Fruit fly (Drosophila melanogaster): ENCODE results near the gene CG7924.

Gene CG7924

DNA sequence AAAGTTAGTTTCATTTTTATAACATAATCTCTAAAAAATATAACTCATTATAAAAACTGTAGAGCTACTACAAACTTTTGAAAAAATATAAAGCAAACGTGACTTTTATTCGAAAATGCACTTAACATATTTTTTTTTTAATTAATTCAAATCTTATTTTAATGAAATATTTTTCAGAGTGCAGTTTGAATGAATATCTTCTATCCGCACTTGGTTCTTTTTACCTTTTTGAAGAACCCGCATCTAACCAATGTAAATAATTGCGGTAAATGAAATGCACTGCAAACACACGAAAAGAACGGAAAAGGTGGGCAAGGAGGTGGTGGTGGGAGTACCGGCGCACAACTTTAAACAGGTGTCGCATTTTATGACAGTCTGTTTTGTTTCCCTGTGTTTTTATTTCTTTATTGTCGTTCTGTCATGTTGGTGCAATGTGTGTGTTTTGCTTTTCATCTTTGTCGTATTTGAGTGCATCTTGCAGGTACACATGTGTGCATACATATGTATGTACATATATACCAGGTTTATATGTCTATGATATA lies 39.2 kb upstream of the CG7924 start:
- TF ChIP-seq foxo (GFP tag; optimal IDR thresholded peaks at IDR 0.05) (peak in 1 of 2 experiments; percentile 9), h (GFP tag; optimal IDR thresholded peaks at IDR 0.05) (peak; percentile 9), dsf (GFP tag; optimal IDR thresholded peaks at IDR 0.05; ENCODE audit: borderline replicate concordance) (no peak), psq (GFP tag; optimal IDR thresholded peaks at IDR 0.05) (peak; percentile 5), Hr83 (GFP tag; optimal IDR thresholded peaks at IDR 0.05; ENCODE audit: poor library complexity, severe bottlenecking) (peak; percentile 9)

DNA sequence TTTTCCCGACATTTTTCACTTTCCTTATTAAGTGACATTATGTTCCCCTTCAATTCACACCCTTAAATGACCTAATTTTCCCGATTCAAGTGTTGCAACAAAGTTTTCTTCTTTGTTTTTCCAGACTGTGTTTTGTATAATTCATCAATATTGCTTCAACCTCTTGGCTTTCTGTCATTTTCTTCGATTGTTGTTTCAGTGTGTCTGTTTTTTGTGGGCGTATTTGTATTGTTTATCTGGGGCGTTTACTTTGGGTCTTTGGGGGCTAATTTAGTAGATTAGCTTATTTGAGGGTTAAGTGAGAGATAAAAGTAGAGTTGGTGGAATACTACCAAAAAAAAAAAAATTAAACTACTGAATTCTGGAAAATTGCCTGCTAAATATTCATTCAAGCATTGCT lies 37.6 kb upstream of the CG7924 start:
- TF ChIP-seq jim (GFP tag; optimal IDR thresholded peaks at IDR 0.05): no peak
- no peak for TF ChIP-seq rgr (GFP tag; optimal IDR thresholded peaks at IDR 0.05)
- no peak for TF ChIP-seq Vsx2 (GFP tag; optimal IDR thresholded peaks at IDR 0.05; ENCODE audit: partially characterized antibody)
- no peak for TF ChIP-seq Mio (GFP tag; optimal IDR thresholded peaks at IDR 0.05)
- TF ChIP-seq tai (GFP tag; optimal IDR thresholded peaks at IDR 0.05): no peak
- TF ChIP-seq CG32264 (GFP tag; optimal IDR thresholded peaks at IDR 0.05): no peak

DNA sequence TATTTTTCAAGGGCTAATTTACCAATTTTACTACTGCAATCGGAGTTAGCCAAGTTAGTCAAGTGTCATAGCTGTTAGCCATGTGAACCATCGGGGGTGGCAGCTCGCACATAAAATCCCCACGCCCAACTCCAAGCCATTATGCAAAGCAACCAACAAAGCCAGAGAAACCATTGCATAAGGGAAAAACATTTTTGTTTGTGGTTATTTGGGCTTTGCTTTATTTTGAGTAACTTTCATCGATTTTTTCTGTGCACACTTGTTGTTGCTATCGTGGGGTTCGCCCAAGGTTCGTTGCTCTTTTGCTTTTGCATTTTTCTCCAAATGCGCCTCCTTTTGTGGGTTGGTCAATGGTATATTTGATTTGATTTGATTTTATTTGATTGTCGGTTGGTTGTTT lies 35.1 kb upstream of the CG7924 start:
- TF ChIP-seq dsf (GFP tag; optimal IDR thresholded peaks at IDR 0.05; ENCODE audit: borderline replicate concordance) (no peak), GATAd (GFP tag; optimal IDR thresholded peaks at IDR 0.05) (no peak), sage (GFP tag; optimal IDR thresholded peaks at IDR 0.05) (no peak), Abd-B (GFP tag; optimal IDR thresholded peaks at IDR 0.05) (no peak), dl (GFP tag; optimal IDR thresholded peaks at IDR 0.05; ENCODE audit: insufficient read depth in 1 of 2, partially characterized antibody in 2 of 2) (no peak), Jra (GFP tag; optimal IDR thresholded peaks at IDR 0.05) (no peak), Dif (GFP tag; optimal IDR thresholded peaks at IDR 0.05; ENCODE audit: partially characterized antibody) (no peak), usp (GFP tag; optimal IDR thresholded peaks at IDR 0.05) (no peak), CG32264 (GFP tag; optimal IDR thresholded peaks at IDR 0.05) (no peak), Vsx2 (GFP tag; optimal IDR thresholded peaks at IDR 0.05; ENCODE audit: partially characterized antibody) (no peak), h (GFP tag; optimal IDR thresholded peaks at IDR 0.05) (no peak), tai (GFP tag; optimal IDR thresholded peaks at IDR 0.05) (no peak), jim (GFP tag; optimal IDR thresholded peaks at IDR 0.05) (no peak), Sp1 (GFP tag; optimal IDR thresholded peaks at IDR 0.05) (no peak), Myc (optimal IDR thresholded peaks at IDR 0.05) (no peak), dmrt93B (GFP tag; optimal IDR thresholded peaks at IDR 0.05) (no peak), woc (GFP tag; optimal IDR thresholded peaks at IDR 0.05) (no peak), pan (optimal IDR thresholded peaks at IDR 0.05) (no peak), Dfd (GFP tag; optimal IDR thresholded peaks at IDR 0.05) (no peak), ey (GFP tag; optimal IDR thresholded peaks at IDR 0.05) (no peak)

DNA sequence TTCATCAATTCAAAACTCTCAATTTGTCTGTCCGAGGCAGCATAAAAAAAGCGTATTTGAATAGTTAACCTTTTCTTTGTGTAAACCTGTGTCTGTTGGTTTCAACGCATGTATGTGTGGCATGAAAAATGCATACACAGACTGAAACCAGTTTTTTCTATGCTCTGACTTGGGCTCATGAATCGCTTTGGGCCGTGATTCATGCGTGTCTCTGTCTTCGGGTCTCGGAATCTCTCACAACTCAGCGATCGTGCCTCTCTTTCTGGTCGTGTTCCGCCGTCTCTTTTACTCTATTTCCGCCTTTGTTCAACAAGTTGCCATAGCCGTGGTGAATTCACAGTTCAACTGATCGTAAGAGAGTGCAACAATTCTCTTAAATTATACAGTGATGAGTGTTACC lies 32.3 kb upstream of the CG7924 start:
- TF ChIP-seq dl (GFP tag; optimal IDR thresholded peaks at IDR 0.05; ENCODE audit: insufficient read depth in 1 of 2, partially characterized antibody in 2 of 2): peak in 1 of 2 experiments; percentile 19
- peak; percentile 41 for TF ChIP-seq Jra (GFP tag; optimal IDR thresholded peaks at IDR 0.05)
- TF ChIP-seq Dif (GFP tag; optimal IDR thresholded peaks at IDR 0.05; ENCODE audit: partially characterized antibody): peak; percentile 32
- TF ChIP-seq brk (GFP tag; optimal IDR thresholded peaks at IDR 0.05): peak; percentile 25
- no peak for TF ChIP-seq br (GFP tag; optimal IDR thresholded peaks at IDR 0.05)
- TF ChIP-seq CG9705 (GFP tag; optimal IDR thresholded peaks at IDR 0.05): no peak
- TF ChIP-seq Vsx2 (GFP tag; optimal IDR thresholded peaks at IDR 0.05; ENCODE audit: partially characterized antibody): peak; percentile 65

DNA sequence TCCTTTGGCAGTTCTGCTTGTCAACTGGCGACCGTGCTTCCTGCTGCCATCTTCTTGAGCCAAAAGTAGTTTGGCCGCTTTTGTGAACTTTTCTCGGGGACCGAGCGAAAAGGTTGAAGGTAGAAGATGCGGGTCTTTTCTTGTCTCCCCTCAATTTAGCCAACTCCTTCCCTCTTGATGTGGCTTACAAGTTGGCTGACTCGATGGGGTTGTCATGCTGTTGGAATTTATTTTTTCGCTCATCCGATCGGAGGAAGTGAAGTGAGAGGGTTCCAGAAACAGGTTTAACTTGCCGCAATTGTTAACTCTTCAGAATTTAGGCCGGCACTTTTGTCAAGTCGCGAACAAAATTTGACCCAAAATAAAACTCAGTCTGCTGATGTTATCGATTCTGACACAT lies 31.0 kb upstream of the CG7924 start:
- TF ChIP-seq brk (GFP tag; optimal IDR thresholded peaks at IDR 0.05) (no peak), lola (GFP tag; optimal IDR thresholded peaks at IDR 0.05) (no peak), fru (GFP tag; optimal IDR thresholded peaks at IDR 0.05) (peak; percentile 11), ey (GFP tag; optimal IDR thresholded peaks at IDR 0.05) (no peak), h (GFP tag; optimal IDR thresholded peaks at IDR 0.05) (no peak), Vsx2 (GFP tag; optimal IDR thresholded peaks at IDR 0.05; ENCODE audit: partially characterized antibody) (peak; percentile 32), Abd-B (GFP tag; optimal IDR thresholded peaks at IDR 0.05) (no peak), Myc (optimal IDR thresholded peaks at IDR 0.05) (no peak), Hr83 (GFP tag; optimal IDR thresholded peaks at IDR 0.05; ENCODE audit: poor library complexity, severe bottlenecking) (no peak), psq (GFP tag; optimal IDR thresholded peaks at IDR 0.05) (peak; percentile 9), GATAd (GFP tag; optimal IDR thresholded peaks at IDR 0.05) (no peak), br (GFP tag; optimal IDR thresholded peaks at IDR 0.05) (peak; percentile 2), CrebA (GFP tag; optimal IDR thresholded peaks at IDR 0.05; ENCODE audit: borderline replicate concordance) (peak; percentile 11)

Data from whole organism, wandering third instar larva.